Fruit fly (Drosophila melanogaster) whole organism, prepupa: ENCODE data around the gene CG31176.

Source experiments
- CG10631 ChIP-seq: fragments of 200-800 bp; sonication (Bioruptor generic); optimal IDR thresholded peaks from 2 replicates; lab custom pipeline; 2016; ENCODE audit warnings: missing biosample characterization, missing genetic modification characterization
- CG10669 ChIP-seq: fragments of 200-800 bp; sonication (Bioruptor generic); optimal IDR thresholded peaks from 3 replicates; lab custom pipeline; 2018; ENCODE audit warnings: missing biosample characterization, mild to moderate bottlenecking, missing genetic modification characterization, moderate library complexity
- CG11762 ChIP-seq: fragments of 200-800 bp; sonication (Bioruptor generic); optimal IDR thresholded peaks from 3 replicates; lab custom pipeline; 2016; ENCODE audit warnings: missing biosample characterization, missing genetic modification characterization; ENCODE audit not compliant: insufficient read depth
- CG11902 ChIP-seq: fragments of 200-800 bp; sonication (Bioruptor generic); optimal IDR thresholded peaks from 3 replicates; lab custom pipeline; 2016; ENCODE audit warnings: missing biosample characterization, missing genetic modification characterization
- CG15336 ChIP-seq: fragments of 200-800 bp; sonication (Bioruptor generic); IDR thresholded peaks from 2 replicates; pipeline ENCODE4 v1.3.6; 2022; ENCODE audit warnings: missing biosample characterization, missing genetic modification characterization
- CG1621 ChIP-seq: fragments of 200-800 bp; sonication (Bioruptor generic); optimal IDR thresholded peaks from 3 replicates; lab custom pipeline; 2018; ENCODE audit warnings: missing biosample characterization, mild to moderate bottlenecking, missing genetic modification characterization
- CG16779 ChIP-seq: fragments of 200-800 bp; sonication (Bioruptor generic); optimal IDR thresholded peaks from 3 replicates; lab custom pipeline; 2017; ENCODE audit warnings: missing biosample characterization, mild to moderate bottlenecking, missing genetic modification characterization
- CG32006 ChIP-seq: fragments of 200-800 bp; sonication (Bioruptor generic); optimal IDR thresholded peaks from 3 replicates; lab custom pipeline; 2017; ENCODE audit warnings: missing biosample characterization, mild to moderate bottlenecking, missing genetic modification characterization
- CG34406 ChIP-seq: fragments of 200-800 bp; sonication (Bioruptor generic); optimal IDR thresholded peaks from 3 replicates; lab custom pipeline; 2016; ENCODE audit warnings: missing biosample characterization, missing genetic modification characterization
- CG3919 ChIP-seq: fragments of 200-800 bp; sonication (Bioruptor generic); optimal IDR thresholded peaks from 3 replicates; lab custom pipeline; 2016; ENCODE audit warnings: missing biosample characterization, missing genetic modification characterization
- CG4318 ChIP-seq: fragments of 200-800 bp; sonication (Bioruptor generic); optimal IDR thresholded peaks from 3 replicates; lab custom pipeline; 2017; ENCODE audit warnings: missing biosample characterization, mild to moderate bottlenecking, missing genetic modification characterization
- CG6163 ChIP-seq: fragments of 200-800 bp; sonication (Bioruptor generic); IDR thresholded peaks from 3 replicates; pipeline ENCODE4 v1.3.6; 2022; ENCODE audit warnings: missing biosample characterization, missing genetic modification characterization
- CG6276 ChIP-seq: fragments of 200-800 bp; sonication (Bioruptor generic); optimal IDR thresholded peaks from 2 replicates; lab custom pipeline; 2017; ENCODE audit warnings: missing biosample characterization, mild to moderate bottlenecking, missing genetic modification characterization
- CG6808 ChIP-seq: fragments of 200-800 bp; sonication (Bioruptor generic); optimal IDR thresholded peaks from 3 replicates; lab custom pipeline; 2017; ENCODE audit warnings: missing biosample characterization, missing genetic modification characterization, mild to moderate bottlenecking, moderate library complexity, missing genetic modification reagents
- CG8119 ChIP-seq: fragments of 200-800 bp; sonication (Bioruptor generic); IDR thresholded peaks from 3 replicates; pipeline ENCODE4 v1.3.6; 2022; ENCODE audit warnings: missing biosample characterization, missing genetic modification characterization
- CG8632 ChIP-seq: fragments of 200-800 bp; sonication (Bioruptor generic); optimal IDR thresholded peaks from 3 replicates; lab custom pipeline; 2016; ENCODE audit warnings: missing biosample characterization, missing genetic modification characterization
- CG9139 ChIP-seq: fragments of 200-800 bp; sonication (Bioruptor generic); optimal IDR thresholded peaks from 3 replicates; lab custom pipeline; 2017; ENCODE audit warnings: missing biosample characterization, mild to moderate bottlenecking, missing genetic modification characterization
- Eip78C ChIP-seq: fragments of 200-800 bp; sonication (Bioruptor generic); peaks from one replicate; lab custom pipeline; 2016; ENCODE audit warnings: missing biosample characterization, missing genetic modification characterization
- Eip93F ChIP-seq: fragments of 200-800 bp; sonication (Bioruptor generic); optimal IDR thresholded peaks from 2 replicates; lab custom pipeline; 2016; ENCODE audit warnings: missing biosample characterization, mild to moderate bottlenecking, missing genetic modification characterization
- Ets96B ChIP-seq: fragments of 200-800 bp; optimal IDR thresholded peaks from 2 replicates; lab custom pipeline; 2019; ENCODE audit warnings: missing biosample characterization, mild to moderate bottlenecking, missing genetic modification characterization, moderate library complexity
- Hr4 ChIP-seq: fragments of 200-800 bp; sonication (Bioruptor generic); optimal IDR thresholded peaks from 3 replicates; lab custom pipeline; 2016; ENCODE audit warnings: missing biosample characterization, missing genetic modification characterization
- Met ChIP-seq: fragments of 200-800 bp; sonication (Bioruptor generic); optimal IDR thresholded peaks from 3 replicates; lab custom pipeline; 2016; ENCODE audit warnings: missing biosample characterization, missing genetic modification characterization
- OdsH ChIP-seq: fragments of 200-800 bp; sonication (Bioruptor generic); optimal IDR thresholded peaks from 3 replicates; lab custom pipeline; 2016; ENCODE audit warnings: missing biosample characterization, missing genetic modification characterization
- Smox ChIP-seq: fragments of 200-800 bp; sonication (Bioruptor generic); optimal IDR thresholded peaks from 3 replicates; lab custom pipeline; 2016; ENCODE audit warnings: missing biosample characterization, missing genetic modification characterization
- Sox102F ChIP-seq: fragments of 200-800 bp; sonication (Bioruptor generic); optimal IDR thresholded peaks from 2 replicates; lab custom pipeline; 2016; ENCODE audit warnings: missing biosample characterization, mild to moderate bottlenecking, missing genetic modification characterization
- achi ChIP-seq: fragments of 200-800 bp; sonication (Bioruptor generic); optimal IDR thresholded peaks from 3 replicates; lab custom pipeline; 2016; ENCODE audit warnings: missing biosample characterization, missing genetic modification characterization
- acj6 ChIP-seq: fragments of 200-800 bp; sonication (Bioruptor generic); optimal IDR thresholded peaks from 3 replicates; lab custom pipeline; 2016; ENCODE audit warnings: missing biosample characterization, missing genetic modification characterization
- cyc ChIP-seq: fragments of 200-800 bp; sonication (Bioruptor generic); optimal IDR thresholded peaks from 3 replicates; lab custom pipeline; 2016; ENCODE audit warnings: missing biosample characterization, missing genetic modification characterization
- dac ChIP-seq: fragments of 200-800 bp; sonication (Bioruptor generic); optimal IDR thresholded peaks from 2 replicates; lab custom pipeline; 2017; ENCODE audit warnings: missing biosample characterization, mild to moderate bottlenecking, missing genetic modification characterization
- dsx ChIP-seq: fragments of 200-800 bp; optimal IDR thresholded peaks from 3 replicates; lab custom pipeline; 2019; ENCODE audit warnings: missing biosample characterization, mild to moderate bottlenecking, missing genetic modification characterization, moderate library complexity; ENCODE audit not compliant: poor library complexity, severe bottlenecking
- fd85E ChIP-seq: fragments of 200-800 bp; sonication (Bioruptor generic); optimal IDR thresholded peaks from 3 replicates; lab custom pipeline; 2016; ENCODE audit warnings: missing biosample characterization, missing genetic modification characterization
- lz ChIP-seq: fragments of 200-800 bp; sonication (Bioruptor generic); optimal IDR thresholded peaks from 3 replicates; lab custom pipeline; 2016; ENCODE audit warnings: missing biosample characterization, missing genetic modification characterization
- pdm3 ChIP-seq: fragments of 200-800 bp; sonication (Bioruptor generic); optimal IDR thresholded peaks from 3 replicates; lab custom pipeline; 2016; ENCODE audit warnings: missing biosample characterization, missing genetic modification characterization
- salr ChIP-seq, 2 experiments: fragments of 200-800 bp; sonication (Bioruptor generic); optimal IDR thresholded peaks; 3 replicates each; lab custom pipeline; 2016 to 2018; ENCODE audit warnings: missing biosample characterization in 2 of 2, missing genetic modification characterization in 2 of 2, mild to moderate bottlenecking in 1 of 2
- ss ChIP-seq, 2 experiments: fragments of 200-800 bp; sonication (Bioruptor generic); optimal IDR thresholded peaks; 2 replicates in 1 of 2; 3 replicates in 1 of 2; lab custom pipeline; 2017 to 2018; ENCODE audit warnings: mild to moderate bottlenecking in 2 of 2, missing biosample characterization in 2 of 2, missing genetic modification characterization in 2 of 2, moderate library complexity in 1 of 2
- svp ChIP-seq: fragments of 200-800 bp; sonication (Bioruptor generic); peaks from one replicate; lab custom pipeline; 2016; ENCODE audit warnings: missing biosample characterization, missing genetic modification characterization
- topi ChIP-seq: fragments of 200-800 bp; sonication (Bioruptor generic); optimal IDR thresholded peaks from 3 replicates; lab custom pipeline; 2016; ENCODE audit warnings: missing biosample characterization, missing genetic modification characterization

CG31176 gene

dm6 chr3R:21656492-21657484, 62.7 kb downstream of the CG31176 start (continued):
- TF ChIP-seq CG3919 (GFP tag; lab: Kevin White, UChicago) (peak; percentile 75), lz (GFP tag; lab: Kevin White, UChicago) (peak; percentile 64), CG34406 (GFP tag; lab: Kevin White, UChicago) (peak; percentile 83), Eip78C (peak; percentile 89), CG11762 (peak; percentile 67), CG9139 (GFP tag; lab: Kevin White, UChicago) (peak; percentile 41), dac (peak; percentile 55), CG1621 (tag; lab: Kevin White, UChicago) (no peak), CG11902 (GFP tag; lab: Kevin White, UChicago) (peak; percentile 31), CG8632 (peak; percentile 74), CG6276 (GFP tag; lab: Kevin White, UChicago) (peak; percentile 73)

- TF ChIP-seq Met (GFP tag; lab: Kevin White, UChicago): peak; percentile 19
- peak; percentile 12 for TF ChIP-seq Smox
- no peak for TF ChIP-seq CG10631 (GFP tag; lab: Kevin White, UChicago)
- no peak for TF ChIP-seq CG3919 (GFP tag; lab: Kevin White, UChicago)
- TF ChIP-seq Sox102F (GFP tag; lab: Kevin White, UChicago): no peak
- no peak for TF ChIP-seq Hr4 (GFP tag; lab: Kevin White, UChicago)
- TF ChIP-seq CG16779 (tag; lab: Kevin White, UChicago): no peak
- TF ChIP-seq Eip78C: peak; percentile 78
- no peak for TF ChIP-seq fd85E (GFP tag; lab: Kevin White, UChicago)
- no peak for TF ChIP-seq pdm3 (GFP tag; lab: Kevin White, UChicago)
- TF ChIP-seq svp (GFP tag; lab: Kevin White, UChicago): peak; percentile 58
- no peak for TF ChIP-seq Ets96B (tag; lab: Kevin White, UChicago)
- no peak for TF ChIP-seq achi (GFP tag; lab: Kevin White, UChicago)
- peak; percentile 18 for TF ChIP-seq CG10669 (GFP tag; lab: Kevin White, UChicago)
- peak; percentile 5 for TF ChIP-seq CG32006 (GFP tag; lab: Kevin White, UChicago)
- TF ChIP-seq CG6163 (GFP tag; lab: Robert Waterston, UW): no peak
- peak; percentile 45; the same call in 2 of the 3 replicates for TF ChIP-seq CG8119 (GFP tag; lab: Robert Waterston, UW)
- peak; percentile 68 for TF ChIP-seq CG15336 (GFP tag; lab: Robert Waterston, UW)
Observed at dm6 chr3R:21655384-21655783, 64.1 kb downstream of the CG31176 start.

DNA sequence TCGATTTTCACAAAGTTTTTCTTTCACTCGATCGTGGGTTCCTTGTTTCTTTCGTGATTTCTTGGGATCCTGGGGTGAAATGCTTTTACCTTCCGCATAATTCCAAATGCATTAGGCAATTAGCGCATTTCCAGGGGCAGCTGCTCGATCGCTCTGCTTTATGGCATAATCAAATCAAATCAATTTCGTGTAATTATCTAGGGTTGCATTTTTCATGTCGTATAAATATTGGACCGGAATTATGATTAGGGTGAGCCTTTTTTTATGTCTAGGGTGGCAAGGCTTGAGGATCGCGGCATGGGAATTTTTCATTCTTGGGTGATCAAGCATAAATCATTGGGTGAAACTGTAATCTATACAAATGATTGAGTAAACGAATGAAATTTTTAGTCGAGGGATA, 64.7 kb downstream of the CG31176 start:
- no peak for TF ChIP-seq topi (GFP tag; lab: Kevin White, UChicago)
- no peak for TF ChIP-seq Eip93F (GFP tag; lab: Kevin White, UChicago)
- no peak for TF ChIP-seq CG4318
- no peak for TF ChIP-seq OdsH (GFP tag; lab: Kevin White, UChicago)
- no peak for TF ChIP-seq CG3919 (GFP tag; lab: Kevin White, UChicago)
- no peak for TF ChIP-seq Eip78C
- no peak for TF ChIP-seq CG6276 (GFP tag; lab: Kevin White, UChicago)
- TF ChIP-seq ss (GFP tag; optimal IDR thresholded peaks at IDR 0.05; lab: Kevin White, UChicago): no peak
- TF ChIP-seq Hr4 (GFP tag; lab: Kevin White, UChicago): no peak
- TF ChIP-seq Smox: no peak

dm6 chr3R:21653434-21653833, 66.0 kb downstream of the CG31176 start:
- TF ChIP-seq CG10631 (GFP tag; lab: Kevin White, UChicago) (no peak), svp (GFP tag; lab: Kevin White, UChicago) (no peak), fd85E (GFP tag; lab: Kevin White, UChicago) (no peak), Sox102F (GFP tag; lab: Kevin White, UChicago) (no peak), CG16779 (tag; lab: Kevin White, UChicago) (peak; percentile 3), CG1621 (tag; lab: Kevin White, UChicago) (peak; percentile 35), cyc (GFP tag; lab: Kevin White, UChicago) (no peak), salr (GFP tag; optimal IDR thresholded peaks at IDR 0.05; lab: Kevin White, UChicago) (peak in 1 of 2 experiments; percentile 46), CG6808 (GFP tag; lab: Kevin White, UChicago) (no peak), Eip93F (GFP tag; lab: Kevin White, UChicago) (no peak), acj6 (GFP tag; lab: Kevin White, UChicago) (no peak), pdm3 (GFP tag; lab: Kevin White, UChicago) (no peak), Met (GFP tag; lab: Kevin White, UChicago) (no peak), CG9139 (GFP tag; lab: Kevin White, UChicago) (peak; percentile 40), ss (GFP tag; optimal IDR thresholded peaks at IDR 0.05; lab: Kevin White, UChicago) (peak; percentile 52 to 69), dsx (GFP tag; lab: Kevin White, UChicago) (peak; percentile 68), Smox (no peak)
